Fruit fly (Drosophila melanogaster) whole organism, embryonic: ENCODE measurements around the gene Sf3b6.

Source experiments
- Atf3 ChIP-seq: fragments of 200-800 bp; sonication (Bioruptor generic); optimal IDR thresholded peaks from 3 replicates; lab custom pipeline; 2016; ENCODE audit warnings: missing biosample characterization, missing genetic modification characterization
- B-H1 ChIP-seq: fragments of 200-800 bp; sonication (Bioruptor generic); IDR thresholded peaks from 3 replicates; pipeline ENCODE4 v1.3.6; 2022; ENCODE audit warnings: missing biosample characterization, missing genetic modification characterization
- CG10267 ChIP-seq: fragments of 200-800 bp; sonication (Bioruptor generic); optimal IDR thresholded peaks from 2 replicates; lab custom pipeline; 2018; ENCODE audit warnings: missing biosample characterization, mild to moderate bottlenecking, missing genetic modification characterization, moderate library complexity
- CG10274 ChIP-seq: fragments of 200-800 bp; sonication (Bioruptor generic); optimal IDR thresholded peaks from 3 replicates; lab custom pipeline; 2017; ENCODE audit warnings: missing biosample characterization, mild to moderate bottlenecking, missing genetic modification characterization
- CG11456 ChIP-seq: fragments of 200-800 bp; sonication (Bioruptor generic); IDR thresholded peaks from 3 replicates; pipeline ENCODE4 v1.3.6; 2022; ENCODE audit warnings: missing biosample characterization, missing genetic modification characterization
- CG14441 ChIP-seq: fragments of 200-800 bp; sonication (Bioruptor generic); IDR thresholded peaks from 2 replicates; pipeline ENCODE4 v1.3.6; 2022; ENCODE audit warnings: missing biosample characterization, missing genetic modification characterization
- CG15514 ChIP-seq: fragments of 200-800 bp; sonication (Bioruptor generic); optimal IDR thresholded peaks from 3 replicates; lab custom pipeline; 2017; ENCODE audit warnings: missing biosample characterization, missing genetic modification characterization, mild to moderate bottlenecking, moderate library complexity, missing genetic modification reagents
- CG16813 ChIP-seq: fragments of 200-800 bp; sonication (Bioruptor generic); IDR thresholded peaks from 3 replicates; pipeline ENCODE4 v1.3.6; 2022; ENCODE audit warnings: missing biosample characterization, missing genetic modification characterization; ENCODE audit not compliant: partially characterized antibody
- CG30020 ChIP-seq: fragments of 200-800 bp; optimal IDR thresholded peaks from 2 replicates; lab custom pipeline; 2019; ENCODE audit warnings: missing biosample characterization, mild to moderate bottlenecking, missing genetic modification characterization, moderate library complexity
- CG32532 ChIP-seq: fragments of 200-800 bp; sonication (Bioruptor generic); IDR thresholded peaks from 2 replicates; pipeline ENCODE4 v1.3.6; 2022; ENCODE audit warnings: missing biosample characterization, missing genetic modification characterization
- CG33213 ChIP-seq: fragments of 200-800 bp; sonication (Bioruptor generic); optimal IDR thresholded peaks from 3 replicates; lab custom pipeline; 2016; ENCODE audit warnings: missing biosample characterization, missing genetic modification characterization
- CG34376 ChIP-seq: fragments of 200-800 bp; sonication (Bioruptor generic); optimal IDR thresholded peaks from 2 replicates; lab custom pipeline; 2018; ENCODE audit warnings: missing biosample characterization, mild to moderate bottlenecking, missing genetic modification characterization
- CG4328 ChIP-seq: fragments of 200-800 bp; sonication (Bioruptor generic); optimal IDR thresholded peaks from 3 replicates; lab custom pipeline; 2017; ENCODE audit warnings: missing biosample characterization, missing genetic modification reagents, missing genetic modification characterization
- CG43689 ChIP-seq: fragments of 200-800 bp; sonication (Bioruptor generic); IDR thresholded peaks from 2 replicates; pipeline ENCODE4 v1.3.6; 2022; ENCODE audit warnings: missing biosample characterization, missing genetic modification characterization
- CG4854 ChIP-seq: fragments of 200-800 bp; sonication (Bioruptor generic); optimal IDR thresholded peaks from 2 replicates; lab custom pipeline; 2016; ENCODE audit warnings: missing biosample characterization, missing genetic modification characterization, inconsistent platforms
- CG6791 ChIP-seq: fragments of 200-800 bp; sonication (Bioruptor generic); IDR thresholded peaks from 3 replicates; pipeline ENCODE4 v1.3.6; 2022; ENCODE audit warnings: missing biosample characterization, missing genetic modification characterization; ENCODE audit not compliant: partially characterized antibody
- Camta ChIP-seq: fragments of 200-800 bp; sonication (Bioruptor generic); optimal IDR thresholded peaks from 2 replicates; lab custom pipeline; 2016; ENCODE audit warnings: missing biosample characterization, missing genetic modification characterization
- Dek ChIP-seq: fragments of 200-800 bp; sonication (Bioruptor generic); optimal IDR thresholded peaks from 3 replicates; lab custom pipeline; 2019; ENCODE audit warnings: missing biosample characterization, mild to moderate bottlenecking, missing genetic modification characterization, moderate library complexity
- Dip3 ChIP-seq: fragments of 200-800 bp; sonication (Bioruptor generic); optimal IDR thresholded peaks from 3 replicates; lab custom pipeline; 2016; ENCODE audit warnings: missing biosample characterization, missing genetic modification characterization
- Dp ChIP-seq: fragments of 200-800 bp; sonication (Bioruptor generic); optimal IDR thresholded peaks from 2 replicates; lab custom pipeline; 2018; ENCODE audit warnings: missing biosample characterization, mild to moderate bottlenecking, missing genetic modification characterization, moderate library complexity
- Ets97D ChIP-seq: fragments of 200-800 bp; sonication (Bioruptor generic); optimal IDR thresholded peaks from 3 replicates; lab custom pipeline; 2016; ENCODE audit warnings: missing biosample characterization, missing genetic modification characterization
- Gsc ChIP-seq: fragments of 200-800 bp; sonication (Bioruptor generic); IDR thresholded peaks from 2 replicates; pipeline ENCODE4 v1.3.6; 2022; ENCODE audit warnings: missing biosample characterization, missing genetic modification characterization
- HmgD ChIP-seq: fragments of 200-800 bp; sonication (Bioruptor generic); optimal IDR thresholded peaks from 3 replicates; lab custom pipeline; 2016; ENCODE audit warnings: missing biosample characterization, missing genetic modification characterization
- Hr3 ChIP-seq: fragments of 200-800 bp; sonication (Bioruptor generic); optimal IDR thresholded peaks from 3 replicates; lab custom pipeline; 2016; ENCODE audit warnings: missing biosample characterization, missing genetic modification characterization
- Meics ChIP-seq: fragments of 200-800 bp; sonication (Bioruptor generic); optimal IDR thresholded peaks from 2 replicates; lab custom pipeline; 2017; ENCODE audit warnings: missing biosample characterization, mild to moderate bottlenecking, missing genetic modification characterization
- PHDP ChIP-seq: fragments of 200-800 bp; sonication (Bioruptor generic); optimal IDR thresholded peaks from 3 replicates; lab custom pipeline; 2018; ENCODE audit warnings: missing biosample characterization, mild to moderate bottlenecking, missing genetic modification characterization, moderate library complexity
- Rfx ChIP-seq: fragments of 200-800 bp; sonication (Bioruptor generic); IDR thresholded peaks from 2 replicates; pipeline ENCODE4 v1.3.6; 2022; ENCODE audit warnings: missing biosample characterization, missing genetic modification characterization
- Spps ChIP-seq: fragments of 200-800 bp; sonication (Bioruptor generic); optimal IDR thresholded peaks from 2 replicates; lab custom pipeline; 2018; ENCODE audit warnings: missing biosample characterization, mild to moderate bottlenecking, missing genetic modification characterization
- Stat92E ChIP-seq, 3 experiments: fragments of >200 bp in 2 of 3; fragments of 200-800 bp in 1 of 3; sonication (Bioruptor generic) in 1 of 3; optimal IDR thresholded peaks; 2 replicates each; lab custom pipeline; 2017 to 2019; ENCODE audit warnings: missing biosample characterization in 3 of 3, missing genetic modification characterization in 3 of 3, mild to moderate bottlenecking in 1 of 3, moderate library complexity in 1 of 3
- chm ChIP-seq: fragments of 200-800 bp; sonication (Bioruptor generic); IDR thresholded peaks from 2 replicates; pipeline ENCODE4 v1.3.6; 2022; ENCODE audit warnings: missing biosample characterization, missing genetic modification characterization
- ci ChIP-seq: fragments of 200-800 bp; sonication (Bioruptor generic); IDR thresholded peaks from 3 replicates; pipeline ENCODE4 v1.3.6; 2022; ENCODE audit warnings: missing biosample characterization, missing genetic modification characterization
- dati ChIP-seq: fragments of 200-800 bp; sonication (Bioruptor generic); IDR thresholded peaks from 2 replicates; pipeline ENCODE4 v1.3.6; 2022; ENCODE audit warnings: missing biosample characterization, missing genetic modification characterization
- dm ChIP-seq: fragments of 200-800 bp; sonication (Bioruptor generic); optimal IDR thresholded peaks from 3 replicates; lab custom pipeline; 2016; ENCODE audit warnings: missing biosample characterization, missing genetic modification characterization
- dmrt99B ChIP-seq: fragments of 200-800 bp; sonication (Bioruptor generic); optimal IDR thresholded peaks from 2 replicates; lab custom pipeline; 2018; ENCODE audit warnings: missing biosample characterization, mild to moderate bottlenecking, missing genetic modification characterization, moderate library complexity
- dpn ChIP-seq, 2 experiments: fragments of 200-800 bp; sonication (Bioruptor generic); optimal IDR thresholded peaks; 3 replicates each; lab custom pipeline; 2016; ENCODE audit warnings: missing biosample characterization in 2 of 2, missing genetic modification characterization in 2 of 2
- jumu ChIP-seq: fragments of 200-800 bp; sonication (Bioruptor generic); optimal IDR thresholded peaks from 3 replicates; lab custom pipeline; 2016; ENCODE audit warnings: missing biosample characterization, missing genetic modification characterization
- maf-S ChIP-seq: fragments of 200-800 bp; sonication (Bioruptor generic); optimal IDR thresholded peaks from 2 replicates; lab custom pipeline; 2016; ENCODE audit warnings: missing biosample characterization, missing genetic modification characterization
- oc ChIP-seq: fragments of 200-800 bp; sonication (Bioruptor generic); optimal IDR thresholded peaks from 2 replicates; lab custom pipeline; 2018; ENCODE audit warnings: missing biosample characterization, mild to moderate bottlenecking, missing genetic modification characterization, moderate library complexity
- pho ChIP-seq: fragments of 200-800 bp; sonication (Bioruptor generic); optimal IDR thresholded peaks from 2 replicates; lab custom pipeline; 2016; ENCODE audit warnings: missing biosample characterization, missing genetic modification characterization
- phol ChIP-seq: fragments of 200-800 bp; sonication (Bioruptor generic); optimal IDR thresholded peaks from 3 replicates; lab custom pipeline; 2018; ENCODE audit warnings: missing biosample characterization, mild to moderate bottlenecking, missing genetic modification characterization, moderate library complexity
- prd ChIP-seq, 3 experiments: fragments of >200 bp in 2 of 3; fragments of 200-800 bp in 1 of 3; sonication (Bioruptor generic) in 1 of 3; optimal IDR thresholded peaks in 2 of 3; IDR thresholded peaks in 1 of 3; 2 replicates in 2 of 3; 3 replicates in 1 of 3; pipeline versions ENCODE4 v1.3.6 to Lab custom; 2017 to 2022; ENCODE audit warnings: missing biosample characterization in 1 of 3, missing genetic modification characterization in 1 of 3
- psq ChIP-seq: fragments of 200-800 bp; sonication (Bioruptor generic); optimal IDR thresholded peaks from 2 replicates; lab custom pipeline; 2017; ENCODE audit warnings: missing biosample characterization, missing genetic modification characterization
- rib ChIP-seq: fragments of 200-800 bp; sonication (Bioruptor generic); IDR thresholded peaks from 2 replicates; pipeline ENCODE4 v1.3.6; 2022; ENCODE audit warnings: missing biosample characterization, missing genetic modification characterization
- sna ChIP-seq: fragments of 200-800 bp; sonication (Bioruptor generic); IDR thresholded peaks from 2 replicates; pipeline ENCODE4 v1.3.6; 2022; ENCODE audit warnings: missing biosample characterization, missing genetic modification characterization; ENCODE audit not compliant: partially characterized antibody
- tgo ChIP-seq: fragments of 200-800 bp; sonication (Bioruptor generic); IDR thresholded peaks from 3 replicates; pipeline ENCODE4 v1.3.6; 2022; ENCODE audit warnings: missing biosample characterization, missing genetic modification characterization
- tio ChIP-seq: fragments of 200-800 bp; sonication (Bioruptor generic); optimal IDR thresholded peaks from 2 replicates; lab custom pipeline; 2017; ENCODE audit warnings: missing biosample characterization, missing genetic modification characterization, inconsistent platforms
- tll ChIP-seq, 2 experiments: fragments of 200-800 bp in 1 of 2; fragments of >200 bp in 1 of 2; sonication (Bioruptor generic) in 1 of 2; optimal IDR thresholded peaks; 2 replicates each; lab custom pipeline; 2017 to 2019; ENCODE audit warnings: missing biosample characterization in 2 of 2, missing genetic modification characterization in 2 of 2, mild to moderate bottlenecking in 1 of 2, moderate library complexity in 1 of 2
- toy ChIP-seq: fragments of 200-800 bp; sonication (Bioruptor generic); IDR thresholded peaks from 2 replicates; pipeline ENCODE4 v1.3.6; 2022; ENCODE audit warnings: missing biosample characterization, missing genetic modification characterization
- usp ChIP-seq: fragments of >200 bp; optimal IDR thresholded peaks from 2 replicates; lab custom pipeline; 2017; ENCODE audit warnings: missing biosample characterization, missing genetic modification characterization
- wdn ChIP-seq: fragments of 200-800 bp; sonication (Bioruptor generic); IDR thresholded peaks from 2 replicates; pipeline ENCODE4 v1.3.6; 2022; ENCODE audit warnings: missing biosample characterization, missing genetic modification characterization

Sf3b6 gene

DNA sequence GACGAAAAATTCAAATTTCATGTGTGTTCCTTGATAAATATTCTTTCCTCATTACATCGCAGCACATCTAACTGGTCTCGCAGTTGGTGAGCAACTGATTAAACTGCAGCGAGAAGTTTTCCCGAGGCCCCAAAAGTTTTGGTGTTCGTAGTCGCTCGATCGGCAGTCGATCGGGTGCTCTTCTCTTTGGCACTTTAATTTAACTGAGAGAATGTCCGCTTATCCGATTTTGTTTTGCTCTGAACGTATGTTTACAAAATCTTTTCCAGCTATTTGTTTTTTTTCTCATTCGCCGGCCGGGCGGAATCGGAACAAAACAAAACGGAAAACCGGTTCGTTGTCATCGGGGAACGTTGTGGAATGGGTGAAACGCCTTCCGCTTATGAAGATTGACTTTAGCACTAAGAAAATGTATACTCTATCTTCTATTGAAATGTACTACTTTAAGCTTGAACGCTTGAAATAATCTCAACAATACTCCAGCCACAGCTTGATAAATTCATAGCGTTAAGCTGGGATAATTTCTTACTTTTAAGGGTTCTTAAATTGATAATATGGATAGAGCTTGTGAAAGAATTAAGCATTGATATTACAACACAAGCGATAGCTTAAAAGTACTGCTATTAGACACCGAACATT is 25.7 kb upstream of the Sf3b6 start (continued):
- TF ChIP-seq Ets97D (GFP tag; lab: Kevin White, UChicago) = no peak
- TF ChIP-seq rib (GFP tag; lab: Robert Waterston, UW) = no peak
- no peak for TF ChIP-seq Hr3 (GFP tag; lab: Kevin White, UChicago)
- TF ChIP-seq chm (GFP tag; lab: Robert Waterston, UW) = no peak
- TF ChIP-seq dpn (GFP tag; optimal IDR thresholded peaks at IDR 0.05; lab: Kevin White, UChicago) = no peak
- TF ChIP-seq Dip3 (GFP tag; lab: Kevin White, UChicago) = no peak
- TF ChIP-seq CG4328 (GFP tag; lab: Kevin White, UChicago) = no peak
- no peak for TF ChIP-seq dmrt99B (tag; lab: Kevin White, UChicago)
- no peak for TF ChIP-seq CG4854
- TF ChIP-seq CG6791 (GFP tag; lab: Robert Waterston, UW) = no peak; the same call in 2 of the 3 replicates
- no peak for TF ChIP-seq Spps (tag; lab: Kevin White, UChicago)
- TF ChIP-seq toy (GFP tag; lab: Robert Waterston, UW) = no peak
- no peak for TF ChIP-seq tgo (GFP tag; lab: Robert Waterston, UW)
- no peak for TF ChIP-seq Dek
- TF ChIP-seq CG16813 (GFP tag; lab: Robert Waterston, UW) = no peak
- TF ChIP-seq Meics (GFP tag; lab: Kevin White, UChicago) = no peak
- peak; percentile 23; the same call in 1 of the 2 replicates for TF ChIP-seq sna
- TF ChIP-seq Gsc = no peak
- no peak for TF ChIP-seq usp (GFP tag; lab: Kevin White, UChicago)
- no peak for TF ChIP-seq CG10274 (GFP tag; lab: Kevin White, UChicago)
- TF ChIP-seq prd (optimal IDR thresholded peaks at IDR 0.05; lab: Kevin White, UChicago) = no peak
- TF ChIP-seq prd (GFP tag; IDR thresholded peaks at IDR 0.05; lab: Robert Waterston, UW) = no peak
- no peak for TF ChIP-seq CG34376 (GFP tag; lab: Kevin White, UChicago)
- TF ChIP-seq ci (GFP tag; lab: Robert Waterston, UW) = peak; percentile 78; the same call in 2 of the 3 replicates
- TF ChIP-seq jumu (GFP tag; lab: Kevin White, UChicago) = no peak
- TF ChIP-seq psq (GFP tag; lab: Kevin White, UChicago) = peak; percentile 96
- TF ChIP-seq CG14441 (GFP tag; lab: Robert Waterston, UW) = no peak
- TF ChIP-seq wdn (GFP tag; lab: Robert Waterston, UW) = no peak
- no peak for TF ChIP-seq CG30020 (tag; lab: Kevin White, UChicago)
- no peak for TF ChIP-seq pho (GFP tag; lab: Kevin White, UChicago)
- no peak for TF ChIP-seq Camta (GFP tag; lab: Kevin White, UChicago)
- no peak for TF ChIP-seq dati (GFP tag; lab: Robert Waterston, UW)
- TF ChIP-seq HmgD = no peak
- TF ChIP-seq tll (GFP tag; optimal IDR thresholded peaks at IDR 0.05; lab: Kevin White, UChicago) = no peak
- TF ChIP-seq CG11456 (GFP tag; lab: Robert Waterston, UW) = no peak
- TF ChIP-seq dm (GFP tag; lab: Kevin White, UChicago) = no peak
- no peak for TF ChIP-seq Atf3
- TF ChIP-seq CG10267 (tag; lab: Kevin White, UChicago) = no peak
- peak; percentile 29 for TF ChIP-seq oc (tag; lab: Kevin White, UChicago)
- no peak for TF ChIP-seq CG15514
- TF ChIP-seq maf-S (GFP tag; lab: Kevin White, UChicago) = no peak
- no peak for TF ChIP-seq Dp (GFP tag; lab: Kevin White, UChicago)
- TF ChIP-seq tio = no peak
- TF ChIP-seq Rfx (GFP tag; lab: Robert Waterston, UW) = no peak
- no peak for TF ChIP-seq phol (tag; lab: Kevin White, UChicago)
- TF ChIP-seq CG33213 = no peak
- no peak for TF ChIP-seq B-H1 (GFP tag; lab: Robert Waterston, UW)
- no peak for TF ChIP-seq CG43689 (GFP tag; lab: Robert Waterston, UW)
- TF ChIP-seq CG32532 = no peak; the same call in 1 of the 2 replicates
- TF ChIP-seq Stat92E (GFP tag; optimal IDR thresholded peaks at IDR 0.05; lab: Kevin White, UChicago) = no peak
- peak; percentile 43 for TF ChIP-seq PHDP
